Fruit fly (Drosophila melanogaster) whole organism, wandering third instar larva: ENCODE data around the gene CG10376.

Source experiments
- Abd-B ChIP-seq: fragments of >200 bp; optimal IDR thresholded peaks from 2 replicates; lab custom pipeline; 2017; ENCODE audit warnings: missing biosample characterization, missing genetic modification characterization
- CG32264 ChIP-seq: fragments of 200-800 bp; sonication (Bioruptor generic); optimal IDR thresholded peaks from 2 replicates; lab custom pipeline; 2016; ENCODE audit warnings: missing biosample characterization, missing genetic modification characterization
- CG9705 ChIP-seq: fragments of 200-800 bp; sonication (Bioruptor generic); optimal IDR thresholded peaks from 2 replicates; lab custom pipeline; 2018; ENCODE audit warnings: missing biosample characterization, mild to moderate bottlenecking, missing genetic modification characterization
- CrebA ChIP-seq: fragments of 200-800 bp; sonication (Bioruptor generic); optimal IDR thresholded peaks from 2 replicates; lab custom pipeline; 2016; ENCODE audit warnings: missing biosample characterization, mild to moderate bottlenecking, missing genetic modification characterization, borderline replicate concordance
- Dfd ChIP-seq: fragments of >200 bp; optimal IDR thresholded peaks from 2 replicates; lab custom pipeline; 2017; ENCODE audit warnings: missing biosample characterization, missing genetic modification characterization
- Dif ChIP-seq: fragments of 200-275, 200-300 bp; sonication (Bioruptor generic); optimal IDR thresholded peaks from 2 replicates; lab custom pipeline; 2018; ENCODE audit warnings: missing biosample characterization, missing genetic modification characterization; ENCODE audit not compliant: partially characterized antibody
- GATAd ChIP-seq: sonication (Bioruptor generic); optimal IDR thresholded peaks from 2 replicates; lab custom pipeline; 2016; ENCODE audit warnings: missing biosample characterization, missing genetic modification characterization
- HLH106 ChIP-seq: fragments of 200-800 bp; optimal IDR thresholded peaks from 3 replicates; lab custom pipeline; 2019; ENCODE audit warnings: missing biosample characterization, mild to moderate bottlenecking, missing genetic modification characterization, moderate library complexity
- Hnf4 ChIP-seq: fragments of 200-800 bp; sonication (Bioruptor generic); optimal IDR thresholded peaks from 2 replicates; lab custom pipeline; 2016; ENCODE audit warnings: missing biosample characterization, mild to moderate bottlenecking, missing genetic modification characterization
- Hr78 ChIP-seq: fragments of >200 bp; optimal IDR thresholded peaks from 2 replicates; lab custom pipeline; 2017; ENCODE audit warnings: missing biosample characterization, missing genetic modification characterization
- Hr83 ChIP-seq: fragments of 200-300 bp; sonication (Bioruptor generic); optimal IDR thresholded peaks from 2 replicates; lab custom pipeline; 2016; ENCODE audit warnings: missing biosample characterization, mild to moderate bottlenecking, missing genetic modification characterization, moderate library complexity; ENCODE audit not compliant: poor library complexity, severe bottlenecking
- Jra ChIP-seq: sonication (Bioruptor generic); optimal IDR thresholded peaks from 2 replicates; lab custom pipeline; 2016; ENCODE audit warnings: missing biosample characterization, missing genetic modification characterization
- Mio ChIP-seq: sonication (Bioruptor generic); optimal IDR thresholded peaks from 2 replicates; lab custom pipeline; 2016; ENCODE audit warnings: missing biosample characterization, missing genetic modification characterization
- Myc ChIP-seq: fragments of >200 bp; optimal IDR thresholded peaks from 2 replicates; lab custom pipeline; 2017
- N ChIP-seq: fragments of >200 bp; optimal IDR thresholded peaks from 2 replicates; lab custom pipeline; 2018; ENCODE audit warnings: missing biosample characterization, missing external identifiers, missing genetic modification characterization
- OdsH ChIP-seq: fragments of 200-800 bp; sonication (Bioruptor generic); optimal IDR thresholded peaks from 2 replicates; lab custom pipeline; 2016; ENCODE audit warnings: missing biosample characterization, mild to moderate bottlenecking, missing genetic modification characterization
- Rel ChIP-seq, 2 experiments: fragments of 200-800 bp; sonication (Bioruptor generic) in 1 of 2; optimal IDR thresholded peaks; 2 replicates in 1 of 2; 3 replicates in 1 of 2; lab custom pipeline; 2016 to 2019; ENCODE audit warnings: mild to moderate bottlenecking in 2 of 2, missing biosample characterization in 2 of 2, missing genetic modification characterization in 2 of 2, moderate library complexity in 1 of 2
- Sp1 ChIP-seq: fragments of 200-800 bp; sonication (Bioruptor generic); optimal IDR thresholded peaks from 3 replicates; lab custom pipeline; 2019; ENCODE audit warnings: missing biosample characterization, mild to moderate bottlenecking, missing genetic modification characterization, moderate library complexity
- Vsx2 ChIP-seq: fragments of 200-300, 225-300 bp; sonication (Bioruptor generic); optimal IDR thresholded peaks from 2 replicates; lab custom pipeline; 2018; ENCODE audit warnings: missing biosample characterization, missing genetic modification characterization; ENCODE audit not compliant: partially characterized antibody
- br ChIP-seq: fragments of 200-800 bp; sonication (Bioruptor generic); optimal IDR thresholded peaks from 2 replicates; lab custom pipeline; 2016; ENCODE audit warnings: missing biosample characterization, missing genetic modification characterization
- brk ChIP-seq: fragments of 200-800 bp; sonication (Bioruptor generic); optimal IDR thresholded peaks from 2 replicates; lab custom pipeline; 2016; ENCODE audit warnings: missing biosample characterization, mild to moderate bottlenecking, missing genetic modification characterization
- dl ChIP-seq, 2 experiments: fragments of 175-275, 200-275 bp in 1 of 2; fragments of 200-275 bp in 1 of 2; sonication (Bioruptor generic); optimal IDR thresholded peaks; lab custom pipeline; 2018; ENCODE audit warnings: mild to moderate bottlenecking in 2 of 2, missing biosample characterization in 2 of 2, missing genetic modification characterization in 2 of 2, moderate library complexity in 2 of 2; ENCODE audit not compliant: partially characterized antibody in 2 of 2, insufficient read depth in 1 of 2
- dmrt93B ChIP-seq: fragments of 200-800 bp; sonication (Bioruptor generic); optimal IDR thresholded peaks from 2 replicates; lab custom pipeline; 2018; ENCODE audit warnings: missing biosample characterization, mild to moderate bottlenecking, missing genetic modification characterization
- dsf ChIP-seq: sonication (Bioruptor generic); optimal IDR thresholded peaks from 2 replicates; lab custom pipeline; 2016; ENCODE audit warnings: missing biosample characterization, missing genetic modification characterization, borderline replicate concordance
- ey ChIP-seq: fragments of 200-800 bp; sonication (Bioruptor generic); optimal IDR thresholded peaks from 2 replicates; lab custom pipeline; 2016; ENCODE audit warnings: missing biosample characterization, missing genetic modification characterization
- foxo ChIP-seq, 2 experiments: fragments of 200-800 bp; sonication (Bioruptor generic); optimal IDR thresholded peaks; 2 replicates in 1 of 2; 3 replicates in 1 of 2; lab custom pipeline; 2016 to 2017; ENCODE audit warnings: missing biosample characterization in 2 of 2, missing genetic modification characterization in 2 of 2
- fru ChIP-seq: fragments of 200-800 bp; sonication (Bioruptor generic); optimal IDR thresholded peaks from 3 replicates; lab custom pipeline; 2016; ENCODE audit warnings: missing biosample characterization, mild to moderate bottlenecking, missing genetic modification characterization
- h ChIP-seq: fragments of 200-800 bp; sonication (Bioruptor generic); optimal IDR thresholded peaks from 3 replicates; lab custom pipeline; 2016; ENCODE audit warnings: missing biosample characterization, mild to moderate bottlenecking, missing genetic modification characterization
- jim ChIP-seq: fragments of 175-275, 200-325 bp; sonication (Bioruptor generic); optimal IDR thresholded peaks from 2 replicates; lab custom pipeline; 2016; ENCODE audit warnings: missing biosample characterization, mild to moderate bottlenecking, missing genetic modification characterization
- lola ChIP-seq: fragments of >200 bp; optimal IDR thresholded peaks from 2 replicates; lab custom pipeline; 2017; ENCODE audit warnings: missing biosample characterization, missing genetic modification characterization
- pan ChIP-seq: fragments of >200 bp; optimal IDR thresholded peaks from 2 replicates; lab custom pipeline; 2017
- psq ChIP-seq: fragments of 200-800 bp; sonication (Bioruptor generic); optimal IDR thresholded peaks from 3 replicates; lab custom pipeline; 2017; ENCODE audit warnings: missing biosample characterization, mild to moderate bottlenecking, missing genetic modification characterization, moderate library complexity
- rgr ChIP-seq: fragments of 200-800 bp; sonication (Bioruptor generic); optimal IDR thresholded peaks from 3 replicates; lab custom pipeline; 2016; ENCODE audit warnings: missing biosample characterization, mild to moderate bottlenecking, missing genetic modification characterization
- sage ChIP-seq: fragments of 200-800 bp; sonication (Bioruptor generic); optimal IDR thresholded peaks from 2 replicates; lab custom pipeline; 2016; ENCODE audit warnings: missing biosample characterization, mild to moderate bottlenecking, missing genetic modification characterization
- sv ChIP-seq: fragments of 200-800 bp; sonication (Bioruptor generic); optimal IDR thresholded peaks from 3 replicates; lab custom pipeline; 2016; ENCODE audit warnings: missing biosample characterization, missing genetic modification characterization
- tai ChIP-seq: sonication (Bioruptor generic); optimal IDR thresholded peaks from 2 replicates; lab custom pipeline; 2016; ENCODE audit warnings: missing biosample characterization, missing genetic modification characterization
- usp ChIP-seq: fragments of >200 bp; optimal IDR thresholded peaks from 2 replicates; lab custom pipeline; 2017; ENCODE audit warnings: missing biosample characterization, missing genetic modification characterization
- woc ChIP-seq: sonication (Bioruptor generic); optimal IDR thresholded peaks from 2 replicates; lab custom pipeline; 2016; ENCODE audit warnings: missing biosample characterization, mild to moderate bottlenecking, missing genetic modification characterization

CG10376 gene

DNA sequence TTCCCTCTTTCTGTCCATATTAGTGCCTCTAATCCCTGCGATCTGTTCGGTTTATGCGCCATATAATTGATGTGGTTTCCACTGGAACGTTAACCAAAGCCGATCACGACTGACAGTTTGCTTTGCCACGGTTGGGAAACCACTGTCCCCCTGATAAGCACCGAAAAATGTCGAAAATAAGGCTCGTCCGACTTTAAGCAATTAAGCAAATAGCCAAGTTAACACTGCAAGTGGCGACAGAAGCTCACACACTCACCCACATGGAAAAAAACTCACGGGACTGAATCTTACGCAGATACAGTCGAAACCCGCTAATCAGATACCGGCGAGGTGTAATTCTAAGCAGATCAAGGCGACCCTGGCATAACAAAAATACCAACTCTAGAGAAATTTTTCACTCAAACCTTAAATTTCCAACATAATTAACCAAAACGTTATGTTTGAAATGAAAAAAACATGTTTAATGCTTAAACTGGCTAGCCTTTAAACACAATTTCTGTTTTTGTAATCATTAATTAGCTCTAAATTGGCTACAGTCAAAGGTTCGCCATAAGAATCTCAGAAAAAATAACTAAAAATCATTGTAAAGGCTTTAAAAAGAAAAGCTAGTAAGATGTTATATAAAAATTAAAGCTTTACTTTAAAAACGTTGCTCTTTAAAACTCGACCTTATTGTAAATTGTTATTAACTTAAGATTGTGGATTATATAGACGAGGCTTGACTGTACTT lies 24.8 kb downstream of the CG10376 start (continued):
- TF ChIP-seq Jra = peak; percentile 26
- no peak for TF ChIP-seq GATAd
- peak; percentile 68 for TF ChIP-seq rgr
- TF ChIP-seq br (GFP tag; lab: Kevin White, UChicago) = peak; percentile 55
- peak; percentile 64 for TF ChIP-seq ey

DNA sequence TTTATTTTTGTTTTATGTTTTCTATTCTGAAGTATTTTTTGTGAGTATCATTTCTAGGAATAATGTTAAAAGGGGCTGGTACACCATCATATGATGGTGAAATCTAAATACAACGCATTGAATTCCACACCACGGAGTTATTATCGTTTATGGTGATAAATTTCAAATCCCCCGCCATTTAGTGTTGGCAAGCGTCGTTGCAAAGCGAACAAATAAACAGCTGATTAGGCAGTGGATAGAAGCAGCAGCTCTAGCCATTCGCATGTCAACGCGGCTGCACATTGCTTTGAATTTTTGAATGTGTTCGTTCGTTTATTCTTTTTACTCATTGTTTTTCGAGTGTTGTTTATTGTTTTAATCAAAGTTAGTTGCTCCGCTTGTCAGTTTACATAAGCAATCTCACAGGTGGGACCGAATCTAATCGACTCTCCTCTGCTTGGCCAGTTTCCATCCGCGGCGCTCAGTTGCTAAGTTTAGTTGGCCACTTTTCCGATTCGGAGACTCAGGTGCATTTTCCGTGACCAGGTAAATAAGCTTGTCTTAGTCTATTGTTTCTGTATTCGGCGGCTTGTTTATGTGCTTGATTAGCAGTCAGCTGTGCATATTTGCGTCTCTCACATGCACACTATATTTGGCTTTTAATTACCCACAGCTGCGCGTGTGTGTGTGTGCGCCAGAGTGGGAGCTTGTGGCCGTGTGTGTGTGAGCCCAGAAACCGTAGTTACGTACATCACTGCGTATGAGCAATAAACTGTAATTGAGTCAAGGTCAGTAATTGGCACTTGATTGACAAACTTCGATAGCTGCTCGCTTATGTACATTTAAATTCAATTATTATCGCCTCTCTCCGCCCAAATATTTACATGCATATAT lies 25.7 kb downstream of the CG10376 start, which contains the start of the genes Mst36Fa and CG31751:
TSS of gene Mst36Fa (minus strand) at position 51 of the 873 bp plus-strand sequence.
TSS of gene CG31751 (plus strand) at position 274 of the 873 bp plus-strand sequence.
- TF ChIP-seq Dif = no peak
- TF ChIP-seq GATAd = no peak
- no peak for TF ChIP-seq usp (GFP tag; lab: Kevin White, UChicago)
- peak; percentile 50 for TF ChIP-seq ey
- TF ChIP-seq CrebA (GFP tag; lab: Kevin White, UChicago) = no peak
- TF ChIP-seq foxo (GFP tag; optimal IDR thresholded peaks at IDR 0.05; lab: Kevin White, UChicago) = peak in 1 of 2 experiments; percentile 64
- TF ChIP-seq dmrt93B = no peak
- TF ChIP-seq N (GFP tag; lab: Kevin White, UChicago) = no peak
- no peak for TF ChIP-seq Rel (GFP tag; optimal IDR thresholded peaks at IDR 0.05; lab: Kevin White, UChicago)
- peak; percentile 29 for TF ChIP-seq Rel (tag; optimal IDR thresholded peaks at IDR 0.05; lab: Kevin White, UChicago)
- TF ChIP-seq Vsx2 = no peak
- TF ChIP-seq Hr83 (GFP tag; lab: Kevin White, UChicago) = peak; percentile 92
- TF ChIP-seq Hnf4 (GFP tag; lab: Kevin White, UChicago) = peak; percentile 69
- no peak for TF ChIP-seq CG32264 (GFP tag; lab: Kevin White, UChicago)
- peak; percentile 61 for TF ChIP-seq rgr
- TF ChIP-seq sage (GFP tag; lab: Kevin White, UChicago) = no peak
- TF ChIP-seq Sp1 (GFP tag; lab: Kevin White, UChicago) = peak; percentile 14
- peak; percentile 56 for TF ChIP-seq br (GFP tag; lab: Kevin White, UChicago)
- peak; percentile 55 for TF ChIP-seq sv (GFP tag; lab: Kevin White, UChicago)
- TF ChIP-seq Myc = peak; percentile 38
- peak; percentile 34 for TF ChIP-seq fru (GFP tag; lab: Kevin White, UChicago)
- TF ChIP-seq CG9705 (GFP tag; lab: Kevin White, UChicago) = no peak
- no peak for TF ChIP-seq jim (GFP tag; lab: Kevin White, UChicago)
- no peak for TF ChIP-seq lola (GFP tag; lab: Kevin White, UChicago)
- peak; percentile 27 for TF ChIP-seq psq
- TF ChIP-seq Dfd (GFP tag; lab: Kevin White, UChicago) = no peak
- no peak for TF ChIP-seq Hr78
- TF ChIP-seq h (GFP tag; lab: Kevin White, UChicago) = peak; percentile 66
- TF ChIP-seq dl (GFP tag; optimal IDR thresholded peaks at IDR 0.05; lab: Kevin White, UChicago; ENCODE audit: insufficient read depth in 1 of 2, partially characterized antibody in 2 of 2) = no peak
- peak; percentile 61 for TF ChIP-seq OdsH (GFP tag; lab: Kevin White, UChicago)
- TF ChIP-seq HLH106 (tag; lab: Kevin White, UChicago) = no peak
- no peak for TF ChIP-seq dsf (GFP tag; lab: Kevin White, UChicago)
- no peak for TF ChIP-seq Jra
- TF ChIP-seq Mio (GFP tag; lab: Kevin White, UChicago) = no peak
- TF ChIP-seq pan (lab: Kevin White, UChicago) = no peak
- no peak for TF ChIP-seq woc (GFP tag; lab: Kevin White, UChicago)
- no peak for TF ChIP-seq tai
- no peak for TF ChIP-seq brk (GFP tag; lab: Kevin White, UChicago)
- no peak for TF ChIP-seq Abd-B (GFP tag; lab: Kevin White, UChicago)
